Worm (Caenorhabditis elegans) whole organism, young adult: Measurements from ENCODE around the gene F39G3.3.

Experiments
- B0035.1 ChIP-seq: sonication (generic microtip); optimal IDR thresholded peaks from 2 replicates; lab custom pipeline; 2016; ENCODE audit warnings: missing genetic modification characterization, mild to moderate bottlenecking, missing compliant biosample characterization, missing genotype, missing genetic modification reagents
- B0261.1 ChIP-seq: sonication (generic microtip); optimal IDR thresholded peaks from 2 replicates; lab custom pipeline; 2016; ENCODE audit warnings: mild to moderate bottlenecking, missing genetic modification characterization, moderate library complexity, missing compliant biosample characterization
- B0336.3 ChIP-seq: fragments of 200-800 bp; sonication (Bioruptor generic); IDR thresholded peaks from 2 replicates; pipeline ENCODE4 v1.3.6; 2022; ENCODE audit warnings: missing genetic modification characterization, missing compliant biosample characterization
- C06A6.2 ChIP-seq: fragments of 200-800 bp; sonication (Bioruptor generic); conservative IDR thresholded peaks from 2 replicates; pipeline ENCODE4 v1.3.6; 2022; ENCODE audit warnings: missing genetic modification characterization, missing compliant biosample characterization
- Y53G8AR.9 ChIP-seq: fragments of 200-800 bp; sonication (Bioruptor generic); conservative IDR thresholded peaks from 2 replicates; pipeline ENCODE4 v1.3.6; 2022; ENCODE audit warnings: missing genetic modification reagents, missing genetic modification characterization, missing compliant biosample characterization
- Y56A3A.18 ChIP-seq: fragments of 200-800 bp; sonication (Bioruptor generic); IDR thresholded peaks from 2 replicates; pipeline ENCODE4 v1.3.6; 2022; ENCODE audit warnings: missing genetic modification reagents, missing genetic modification characterization, missing compliant biosample characterization
- Y79H2A.3 ChIP-seq: fragments of 200-800 bp; sonication (Bioruptor generic); conservative IDR thresholded peaks from 2 replicates; pipeline ENCODE4 v1.3.6; 2022; ENCODE audit warnings: missing genetic modification reagents, missing genetic modification characterization, missing compliant biosample characterization
- akir-1 ChIP-seq: fragments of 200-800 bp; sonication (Bioruptor generic); optimal IDR thresholded peaks from 2 replicates; lab custom pipeline; 2018; ENCODE audit warnings: mild to moderate bottlenecking, missing genetic modification characterization, moderate library complexity, missing compliant biosample characterization
- aptf-2 ChIP-seq: fragments of 200-800 bp; sonication (Bioruptor generic); conservative IDR thresholded peaks from 2 replicates; pipeline ENCODE4 v1.3.6; 2022; ENCODE audit warnings: missing genetic modification reagents, missing genetic modification characterization, missing compliant biosample characterization
- bed-1 ChIP-seq: fragments of 200-800 bp; sonication (Bioruptor generic); IDR thresholded peaks from 2 replicates; pipeline ENCODE4 v1.3.6; 2022; ENCODE audit warnings: missing genetic modification reagents, missing genetic modification characterization, missing compliant biosample characterization
- bed-2 ChIP-seq: fragments of 200-800 bp; sonication (Bioruptor generic); IDR thresholded peaks from 2 replicates; pipeline ENCODE4 v1.3.6; 2022; ENCODE audit warnings: missing genetic modification reagents, missing genetic modification characterization, missing compliant biosample characterization
- ceh-40 ChIP-seq: fragments of 200-800 bp; sonication (Bioruptor generic); IDR thresholded peaks from 2 replicates; pipeline ENCODE4 v1.3.6; 2022; ENCODE audit warnings: missing genetic modification characterization, missing compliant biosample characterization
- chd-7 ChIP-seq: sonication (generic microtip); optimal IDR thresholded peaks from 2 replicates; lab custom pipeline; 2016; ENCODE audit warnings: mild to moderate bottlenecking, missing genetic modification characterization, moderate library complexity, missing compliant biosample characterization
- die-1 ChIP-seq: sonication (generic microtip); optimal IDR thresholded peaks from 2 replicates; lab custom pipeline; 2016; ENCODE audit warnings: missing genotype, mild to moderate bottlenecking, missing genetic modification characterization, missing compliant biosample characterization
- dpl-1 ChIP-seq: fragments of 150-350 bp; optimal IDR thresholded peaks from 2 replicates; lab custom pipeline; 2014; ENCODE audit warnings: missing biosample characterization, missing genetic modification reagents, missing genetic modification characterization
- hlh-12 ChIP-seq: sonication (generic microtip); optimal IDR thresholded peaks from 2 replicates; lab custom pipeline; 2016; ENCODE audit warnings: missing genetic modification characterization, missing compliant biosample characterization
- hmg-1.2 ChIP-seq: fragments of 200-800 bp; sonication (Bioruptor generic); IDR thresholded peaks from 2 replicates; pipeline ENCODE4 v1.3.6; 2022; ENCODE audit warnings: missing genetic modification reagents, missing genetic modification characterization, missing compliant biosample characterization
- hrde-1 ChIP-seq: sonication (generic microtip); optimal IDR thresholded peaks from 2 replicates; lab custom pipeline; 2016; ENCODE audit warnings: missing genetic modification characterization, mild to moderate bottlenecking, missing compliant biosample characterization, moderate library complexity, missing genotype, missing genetic modification reagents, borderline replicate concordance
- lin-26 ChIP-seq: fragments of 200-800 bp; sonication (Bioruptor generic); IDR thresholded peaks from 2 replicates; pipeline ENCODE4 v1.3.6; 2022; ENCODE audit warnings: missing genetic modification reagents, missing genetic modification characterization, missing compliant biosample characterization
- lin-54 ChIP-seq: fragments of 200-800 bp; sonication (Bioruptor generic); optimal IDR thresholded peaks from 2 replicates; lab custom pipeline; 2018; ENCODE audit warnings: mild to moderate bottlenecking, missing genetic modification characterization, missing compliant biosample characterization
- lsl-1 ChIP-seq: fragments of 200-800 bp; sonication (Bioruptor generic); optimal IDR thresholded peaks from 2 replicates; lab custom pipeline; 2018; ENCODE audit warnings: mild to moderate bottlenecking, missing genetic modification characterization, moderate library complexity, missing compliant biosample characterization
- lsy-27 ChIP-seq: sonication (generic microtip); optimal IDR thresholded peaks from 2 replicates; lab custom pipeline; 2017; ENCODE audit warnings: missing genetic modification characterization, mild to moderate bottlenecking, missing compliant biosample characterization, antibody characterized with exemption, missing genotype, borderline replicate concordance; ENCODE audit not compliant: insufficient read depth
- madf-6 ChIP-seq: fragments of 200-800 bp; sonication (Bioruptor generic); IDR thresholded peaks from 2 replicates; pipeline ENCODE4 v1.3.6; 2022; ENCODE audit warnings: missing genetic modification reagents, missing genetic modification characterization, missing compliant biosample characterization
- mel-28 ChIP-seq: sonication (generic microtip); optimal IDR thresholded peaks from 2 replicates; lab custom pipeline; 2016; ENCODE audit warnings: borderline replicate concordance, mild to moderate bottlenecking, missing genetic modification characterization, missing compliant biosample characterization
- nfyb-1 ChIP-seq: fragments of 200-800 bp; sonication (Bioruptor generic); IDR thresholded peaks from 2 replicates; pipeline ENCODE4 v1.3.6; 2022; ENCODE audit warnings: missing genetic modification reagents, missing genetic modification characterization, missing compliant biosample characterization
- nhr-27 ChIP-seq: fragments of 200-800 bp; sonication (Bioruptor generic); optimal IDR thresholded peaks from 2 replicates; lab custom pipeline; 2018; ENCODE audit warnings: mild to moderate bottlenecking, missing genetic modification characterization, moderate library complexity, missing compliant biosample characterization
- nhr-80 ChIP-seq: sonication (generic microtip); optimal IDR thresholded peaks from 2 replicates; lab custom pipeline; 2016; ENCODE audit warnings: missing genetic modification characterization, missing compliant biosample characterization
- pbrm-1 ChIP-seq: fragments of 200-800 bp; sonication (Bioruptor generic); IDR thresholded peaks from 2 replicates; pipeline ENCODE4 v1.3.6; 2022; ENCODE audit warnings: missing genetic modification reagents, missing genetic modification characterization, missing compliant biosample characterization
- pha-4 ChIP-seq: fragments of 150-350 bp; sonication (generic microtip); optimal IDR thresholded peaks from 2 replicates; lab custom pipeline; 2014; ENCODE audit warnings: missing biosample characterization, missing genetic modification reagents, missing genetic modification characterization
- rcor-1 ChIP-seq: fragments of 200-800 bp; sonication (Bioruptor generic); IDR thresholded peaks from 2 replicates; pipeline ENCODE4 v1.3.6; 2022; ENCODE audit warnings: missing genetic modification reagents, missing genetic modification characterization, missing compliant biosample characterization
- sdz-38 ChIP-seq: sonication (generic microtip); optimal IDR thresholded peaks from 2 replicates; lab custom pipeline; 2016; ENCODE audit warnings: missing genotype, missing genetic modification characterization, missing compliant biosample characterization
- snpc-3.4 ChIP-seq: sonication (generic microtip); optimal IDR thresholded peaks from 2 replicates; lab custom pipeline; 2017; ENCODE audit warnings: missing genetic modification characterization, mild to moderate bottlenecking, missing compliant biosample characterization, antibody characterized with exemption, moderate library complexity, missing genotype, missing genetic modification reagents
- snpc-4 ChIP-seq, 5 experiments: fragments of 150-350 bp in 1 of 5; sonication (generic microtip) in 4 of 5; optimal IDR thresholded peaks; 2 replicates each; lab custom pipeline; 2014 to 2018; ENCODE audit warnings: missing genetic modification characterization in 5 of 5, missing biosample characterization in 3 of 5, antibody characterized with exemption in 2 of 5, mild to moderate bottlenecking in 2 of 5, missing compliant biosample characterization in 2 of 5, missing genotype in 2 of 5, moderate library complexity in 2 of 5, missing genetic modification reagents in 1 of 5
- sptf-2 ChIP-seq: fragments of 200-800 bp; sonication (Bioruptor generic); optimal IDR thresholded peaks from 2 replicates; lab custom pipeline; 2018; ENCODE audit warnings: mild to moderate bottlenecking, missing genetic modification characterization, missing compliant biosample characterization
- unc-130 ChIP-seq: sonication (generic microtip); optimal IDR thresholded peaks from 2 replicates; lab custom pipeline; 2016; ENCODE audit warnings: missing genetic modification reagents, missing genetic modification characterization, missing compliant biosample characterization
- xnd-1 ChIP-seq: sonication (generic microtip); optimal IDR thresholded peaks from 2 replicates; lab custom pipeline; 2016; ENCODE audit warnings: missing genotype, missing genetic modification reagents, missing genetic modification characterization, missing compliant biosample characterization
- zfh-2 ChIP-seq: fragments of 200-800 bp; sonication (Bioruptor generic); conservative IDR thresholded peaks from 2 replicates; pipeline ENCODE4 v1.3.6; 2022; ENCODE audit warnings: missing genetic modification reagents, missing genetic modification characterization, missing compliant biosample characterization
- ztf-18 ChIP-seq: sonication (generic microtip); optimal IDR thresholded peaks from 2 replicates; lab custom pipeline; 2016; ENCODE audit warnings: missing genotype, mild to moderate bottlenecking, missing genetic modification characterization, missing compliant biosample characterization
- ztf-25 ChIP-seq: fragments of 200-800 bp; sonication (Bioruptor generic); IDR thresholded peaks from 2 replicates; pipeline ENCODE4 v1.3.6; 2022; ENCODE audit warnings: missing genetic modification reagents, missing genetic modification characterization, missing compliant biosample characterization

F39G3.3 gene

DNA sequence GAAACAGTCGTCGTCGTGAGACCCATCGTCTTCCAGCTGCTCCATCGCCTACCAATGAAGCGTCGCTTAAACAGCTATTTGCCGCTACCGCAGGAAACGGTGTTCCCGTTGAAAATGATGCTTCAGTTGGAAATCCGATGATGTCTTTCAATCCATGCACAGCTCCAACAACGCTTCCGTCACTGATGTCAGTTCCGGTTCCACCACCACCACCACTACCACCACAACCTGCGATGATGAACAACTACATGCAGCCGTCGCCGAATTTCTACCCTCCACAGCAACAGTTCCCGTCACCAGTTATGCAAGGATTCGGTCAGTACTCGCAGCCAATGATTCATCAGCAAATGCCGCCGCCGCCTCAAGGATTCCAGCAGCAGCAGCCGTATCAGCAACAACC is 2.2 kb downstream of the F39G3.3 start:
- TF ChIP-seq pbrm-1 (GFP tag; lab: Robert Waterston, UW) (no peak), ceh-40 (GFP tag; lab: Robert Waterston, UW) (no peak), snpc-3.4 (tag; lab: Kevin White, UChicago) (no peak), nfyb-1 (0 out of 2 replicates have a peak, but pooled peaks have one; percentile 58), Y79H2A.3 (GFP tag; lab: Robert Waterston, UW) (no peak), zfh-2 (GFP tag; lab: Robert Waterston, UW) (peak; percentile 58; the same call in 1 of the 2 replicates), sptf-2 (GFP tag; lab: Kevin White, UChicago) (no peak), aptf-2 (GFP tag; lab: Robert Waterston, UW) (no peak), mel-28 (tag; lab: Kevin White, UChicago) (no peak)

DNA sequence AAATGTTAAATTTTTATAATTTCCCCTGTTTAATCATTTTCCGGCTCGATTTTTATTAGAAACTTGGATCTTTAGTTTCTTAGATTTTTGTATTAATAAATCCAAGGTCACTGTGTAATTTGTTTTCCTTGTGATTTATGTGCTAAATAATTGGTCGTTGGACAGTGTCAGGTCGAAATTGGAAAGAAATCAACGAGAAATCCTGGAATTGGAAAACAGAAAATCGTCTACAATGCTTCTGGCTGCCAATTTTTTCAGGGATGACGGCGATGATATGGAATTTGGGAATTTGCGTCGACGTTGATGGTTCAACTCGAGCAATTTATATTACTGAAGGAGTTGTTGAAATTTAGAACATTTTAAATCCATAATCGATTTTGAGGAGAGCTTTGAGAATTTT is 2.9 kb downstream of the F39G3.3 start:
- TF ChIP-seq lsy-27 (tag; lab: Kevin White, UChicago) (no peak), ztf-25 (GFP tag; lab: Robert Waterston, UW) (0 out of 2 replicates have a peak, but pooled peaks have one; percentile 50), Y79H2A.3 (GFP tag; lab: Robert Waterston, UW) (peak; percentile 85), chd-7 (tag; lab: Kevin White, UChicago) (peak; percentile 0), bed-1 (no peak), nhr-27 (tag; lab: Kevin White, UChicago) (no peak), madf-6 (GFP tag; lab: Robert Waterston, UW) (peak; percentile 52), pha-4 (no peak), rcor-1 (GFP tag; lab: Robert Waterston, UW) (no peak), ztf-18 (tag; lab: Kevin White, UChicago) (no peak), dpl-1 (GFP tag; lab: Kevin White, UChicago) (no peak), snpc-3.4 (tag; lab: Kevin White, UChicago) (no peak), B0336.3 (0 out of 2 replicates have a peak, but pooled peaks have one; percentile 19), ceh-40 (GFP tag; lab: Robert Waterston, UW) (no peak), B0035.1 (no peak), lin-54 (peak; percentile 17)

DNA sequence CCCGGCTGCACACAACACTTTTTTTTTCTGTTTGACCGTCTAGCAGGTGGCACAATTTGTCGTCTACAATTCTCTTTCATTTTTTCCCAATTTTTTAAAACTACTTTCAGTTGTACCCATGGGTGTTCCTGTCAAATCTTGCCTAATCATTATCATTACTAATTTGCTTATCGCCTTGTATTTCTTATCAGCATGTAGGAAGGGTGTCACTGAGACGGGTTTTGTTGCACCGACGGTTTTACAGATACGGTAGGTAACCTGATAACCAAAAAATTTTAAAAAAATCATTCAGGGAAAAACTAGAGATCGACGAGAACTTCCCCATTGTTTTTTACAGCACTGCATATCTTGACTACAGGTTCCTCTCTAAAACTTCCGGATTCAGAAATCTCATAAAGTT is 6.0 kb downstream of the F39G3.3 start, which contains the start of gene F39G3.2:
Gene F39G3.2, plus strand, starts transcription at position 105 of the 400 bp plus-strand sequence.
- no peak for TF ChIP-seq Y53G8AR.9 (GFP tag; lab: Robert Waterston, UW)
- TF ChIP-seq hlh-12 (tag; lab: Kevin White, UChicago) = no peak
- TF ChIP-seq lsl-1 (GFP tag; lab: Kevin White, UChicago) = no peak
- peak; percentile 74 for TF ChIP-seq nhr-80 (tag; lab: Kevin White, UChicago)
- TF ChIP-seq xnd-1 (tag; lab: Kevin White, UChicago) = no peak

DNA sequence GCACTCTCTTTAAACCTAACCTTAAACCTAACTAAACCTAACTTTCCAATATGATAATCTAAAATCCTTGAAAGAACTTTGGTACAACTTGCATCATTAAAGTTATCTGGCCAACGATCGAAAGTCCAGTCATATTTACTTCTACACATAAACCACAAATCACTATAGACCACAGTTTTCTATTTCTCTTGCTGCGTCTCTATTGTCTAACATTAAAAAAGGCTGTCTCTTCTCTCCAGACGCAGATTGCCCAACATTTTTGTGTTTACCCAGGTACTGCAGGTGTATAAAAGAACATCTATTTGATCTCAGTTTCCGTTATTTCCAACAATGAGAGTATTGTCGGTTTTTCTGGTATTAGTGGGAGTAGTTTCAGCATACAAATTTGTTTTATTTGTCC is 10.5 kb downstream of the F39G3.3 start, which contains the start of gene ugt-61:
Gene ugt-61, plus strand, starts transcription at position 233 of the 400 bp plus-strand sequence.
- TF ChIP-seq lin-26 (GFP tag; lab: Robert Waterston, UW) (no peak), zfh-2 (GFP tag; lab: Robert Waterston, UW) (no peak), Y53G8AR.9 (GFP tag; lab: Robert Waterston, UW) (no peak), hmg-1.2 (GFP tag; lab: Robert Waterston, UW) (peak; percentile 51; the same call in 1 of the 2 replicates), die-1 (no peak), snpc-4 (GFP tag; optimal IDR thresholded peaks at IDR 0.05; lab: Kevin White, UChicago) (no peak), snpc-4 (tag; optimal IDR thresholded peaks at IDR 0.05; lab: Kevin White, UChicago) (no peak), B0261.1 (tag; lab: Kevin White, UChicago) (no peak), hrde-1 (tag; lab: Kevin White, UChicago) (no peak), Y56A3A.18 (GFP tag; lab: Robert Waterston, UW) (no peak), nhr-80 (tag; lab: Kevin White, UChicago) (peak; percentile 16), C06A6.2 (GFP tag; lab: Robert Waterston, UW) (no peak), bed-2 (GFP tag; lab: Robert Waterston, UW) (no peak), akir-1 (GFP tag; lab: Kevin White, UChicago) (no peak), unc-130 (GFP tag; lab: Kevin White, UChicago) (no peak), sdz-38 (tag; lab: Kevin White, UChicago) (no peak)
